Worm (Caenorhabditis elegans) whole organism, L1 larva: ENCODE measurements around the gene znf-622.
A peak's percentile ranks its signal among the peaks of the same experiment; 100 is the strongest.

Experiments
- C04F5.9 ChIP-seq: sonication (generic microtip); optimal IDR thresholded peaks from 2 replicates; lab custom pipeline; 2016; ENCODE audit warnings: missing genetic modification characterization, missing compliant biosample characterization
- C16A3.4 ChIP-seq: fragments of 150-350 bp; optimal IDR thresholded peaks from 2 replicates; lab custom pipeline; 2014; ENCODE audit warnings: missing biosample characterization, missing genetic modification characterization
- aha-1 ChIP-seq: fragments of 150-350 bp; optimal IDR thresholded peaks from 2 replicates; lab custom pipeline; 2014; ENCODE audit warnings: missing biosample characterization, missing genetic modification characterization
- aly-2 ChIP-seq: fragments of 150-350 bp; optimal IDR thresholded peaks from 2 replicates; lab custom pipeline; 2014; ENCODE audit warnings: missing biosample characterization, missing genetic modification characterization
- blmp-1 ChIP-seq: fragments of 150-350 bp; optimal IDR thresholded peaks from 2 replicates; lab custom pipeline; 2014; ENCODE audit warnings: missing biosample characterization, missing genetic modification characterization
- ceh-63 ChIP-seq: fragments of 200-800 bp; sonication (Bioruptor generic); optimal IDR thresholded peaks from 2 replicates; lab custom pipeline; 2018; ENCODE audit warnings: mild to moderate bottlenecking, missing genetic modification characterization, missing compliant biosample characterization
- ceh-82 ChIP-seq, 3 experiments: fragments of 150-350 bp in 1 of 3; sonication (generic microtip) in 2 of 3; optimal IDR thresholded peaks; 2 replicates each; lab custom pipeline; 2014 to 2017; ENCODE audit warnings: missing biosample characterization in 3 of 3, missing genetic modification characterization in 3 of 3
- ceh-90 ChIP-seq: sonication (generic microtip); optimal IDR thresholded peaks from 2 replicates; lab custom pipeline; 2016; ENCODE audit warnings: missing genetic modification characterization, missing compliant biosample characterization
- ces-1 ChIP-seq: fragments of 150-350 bp; optimal IDR thresholded peaks from 2 replicates; lab custom pipeline; 2014; ENCODE audit warnings: missing biosample characterization, missing genetic modification reagents, missing genetic modification characterization
- dpl-1 ChIP-seq, 3 experiments: fragments of 150-350 bp in 2 of 3; sonication (generic microtip) in 1 of 3; optimal IDR thresholded peaks; 2 replicates each; lab custom pipeline; 2014 to 2017; ENCODE audit warnings: missing biosample characterization in 3 of 3, missing genetic modification characterization in 3 of 3, missing genetic modification reagents in 3 of 3
- efl-1 ChIP-seq, 4 experiments: fragments of 150-350 bp; optimal IDR thresholded peaks in 3 of 4; peaks in 1 of 4; 1 replicate in 1 of 4; 2 replicates in 3 of 4; lab custom pipeline; 2014; ENCODE audit warnings: missing biosample characterization in 2 of 4, missing genetic modification characterization in 2 of 4, missing genetic modification reagents in 2 of 4
- egl-13 ChIP-seq: sonication (generic microtip); optimal IDR thresholded peaks from 2 replicates; lab custom pipeline; 2016; ENCODE audit warnings: missing genotype, missing genetic modification reagents, missing genetic modification characterization, missing compliant biosample characterization
- elt-3 ChIP-seq, 6 experiments: fragments of 150-350 bp in 1 of 6; sonication (generic microtip); optimal IDR thresholded peaks; 2 replicates each; lab custom pipeline; 2017 to 2018; ENCODE audit warnings: missing biosample characterization in 6 of 6, missing genetic modification characterization in 6 of 6, inconsistent platforms in 1 of 6
- ets-5 ChIP-seq: fragments of 200-800 bp; sonication (Bioruptor generic); IDR thresholded peaks from 2 replicates; pipeline ENCODE4 v1.3.6; 2022; ENCODE audit warnings: missing genetic modification characterization, missing compliant biosample characterization
- fkh-8 ChIP-seq: sonication (generic microtip); optimal IDR thresholded peaks from 2 replicates; lab custom pipeline; 2016; ENCODE audit warnings: mild to moderate bottlenecking, missing genetic modification characterization, missing compliant biosample characterization
- hlh-17 ChIP-seq: fragments of 200-800 bp; sonication (Bioruptor generic); optimal IDR thresholded peaks from 2 replicates; lab custom pipeline; 2018; ENCODE audit warnings: missing genetic modification characterization, mild to moderate bottlenecking, missing compliant biosample characterization, moderate library complexity, borderline replicate concordance
- irx-1 ChIP-seq: sonication (generic microtip); optimal IDR thresholded peaks from 2 replicates; lab custom pipeline; 2016; ENCODE audit warnings: missing genetic modification characterization, missing compliant biosample characterization
- isw-1 ChIP-seq: fragments of 200-800 bp; sonication (Bioruptor generic); IDR thresholded peaks from 2 replicates; pipeline ENCODE4 v1.3.6; 2022; ENCODE audit warnings: missing genetic modification characterization, missing compliant biosample characterization
- lin-14 ChIP-seq: fragments of 200-800 bp; sonication (Bioruptor generic); optimal IDR thresholded peaks from 2 replicates; lab custom pipeline; 2018; ENCODE audit warnings: mild to moderate bottlenecking, missing genetic modification characterization, moderate library complexity, missing compliant biosample characterization
- lin-15B ChIP-seq: fragments of 150-350 bp; sonication (generic microtip); optimal IDR thresholded peaks from 3 replicates; lab custom pipeline; 2014; ENCODE audit warnings: missing biosample characterization, missing genetic modification characterization
- lin-35 ChIP-seq, 2 experiments: fragments of 150-350 bp; optimal IDR thresholded peaks; 2 replicates each; lab custom pipeline; 2014; ENCODE audit warnings: missing biosample characterization in 2 of 2, missing genetic modification characterization in 2 of 2, missing genetic modification reagents in 2 of 2
- lin-39 ChIP-seq: fragments of 150-350 bp; optimal IDR thresholded peaks from 2 replicates; lab custom pipeline; 2014; ENCODE audit warnings: missing biosample characterization, missing genetic modification reagents, missing genetic modification characterization
- mep-1 ChIP-seq: fragments of 150-350 bp; optimal IDR thresholded peaks from 2 replicates; lab custom pipeline; 2014; ENCODE audit warnings: missing biosample characterization, missing genetic modification characterization
- nhr-11 ChIP-seq: fragments of 150-350 bp; optimal IDR thresholded peaks from 2 replicates; lab custom pipeline; 2014; ENCODE audit warnings: missing biosample characterization, missing genetic modification characterization
- nhr-12 ChIP-seq: sonication (generic microtip); optimal IDR thresholded peaks from 2 replicates; lab custom pipeline; 2017; ENCODE audit warnings: missing biosample characterization, missing genetic modification characterization
- nhr-20 ChIP-seq: sonication (generic microtip); optimal IDR thresholded peaks from 2 replicates; lab custom pipeline; 2016; ENCODE audit warnings: mild to moderate bottlenecking, missing genetic modification characterization, missing compliant biosample characterization
- nhr-28 ChIP-seq: fragments of 150-350 bp; optimal IDR thresholded peaks from 2 replicates; lab custom pipeline; 2014; ENCODE audit warnings: missing biosample characterization, missing genetic modification characterization
- nhr-47 ChIP-seq: sonication (generic microtip); optimal IDR thresholded peaks from 2 replicates; lab custom pipeline; 2016; ENCODE audit warnings: mild to moderate bottlenecking, missing genetic modification characterization, moderate library complexity, missing compliant biosample characterization
- nhr-71 ChIP-seq: sonication (generic microtip); optimal IDR thresholded peaks from 2 replicates; lab custom pipeline; 2016; ENCODE audit warnings: mild to moderate bottlenecking, missing genetic modification characterization, moderate library complexity, missing compliant biosample characterization
- nhr-84 ChIP-seq: sonication (generic microtip); optimal IDR thresholded peaks from 2 replicates; lab custom pipeline; 2017; ENCODE audit warnings: missing biosample characterization, missing genetic modification characterization
- nhr-85 ChIP-seq: sonication (generic microtip); peaks from one replicate; lab custom pipeline; 2016; ENCODE audit warnings: missing genetic modification characterization, inconsistent platforms, missing compliant biosample characterization
- skn-1 ChIP-seq: fragments of 150-350 bp; optimal IDR thresholded peaks from 2 replicates; lab custom pipeline; 2014; ENCODE audit warnings: missing biosample characterization, missing genetic modification characterization
- sptf-1 ChIP-seq: fragments of 150-350 bp; optimal IDR thresholded peaks from 2 replicates; lab custom pipeline; 2014; ENCODE audit warnings: missing biosample characterization, missing genetic modification characterization
- sup-37 ChIP-seq: fragments of 200-800 bp; sonication (Bioruptor generic); optimal IDR thresholded peaks from 2 replicates; lab custom pipeline; 2018; ENCODE audit warnings: mild to moderate bottlenecking, missing genetic modification characterization, missing compliant biosample characterization
- tbx-2 ChIP-seq: sonication (generic microtip); optimal IDR thresholded peaks from 2 replicates; lab custom pipeline; 2016; ENCODE audit warnings: missing genetic modification characterization, missing compliant biosample characterization
- tlp-1 ChIP-seq: fragments of 150-350 bp; optimal IDR thresholded peaks from 2 replicates; lab custom pipeline; 2014; ENCODE audit warnings: missing biosample characterization, missing genetic modification characterization
- unc-130 ChIP-seq: fragments of 150-350 bp; optimal IDR thresholded peaks from 2 replicates; lab custom pipeline; 2017; ENCODE audit warnings: missing biosample characterization, missing genetic modification characterization, inconsistent platforms
- unc-86 ChIP-seq: sonication (generic microtip); optimal IDR thresholded peaks from 2 replicates; lab custom pipeline; 2016; ENCODE audit warnings: missing genetic modification characterization, missing compliant biosample characterization
- unc-98 ChIP-seq: fragments of 200-800 bp; sonication (Bioruptor generic); IDR thresholded peaks from 2 replicates; pipeline ENCODE4 v1.3.6; 2022; ENCODE audit warnings: missing genetic modification characterization, missing compliant biosample characterization
- zip-4 ChIP-seq: fragments of 200-800 bp; sonication (Bioruptor generic); optimal IDR thresholded peaks from 2 replicates; lab custom pipeline; 2018; ENCODE audit warnings: mild to moderate bottlenecking, missing genetic modification characterization, moderate library complexity, missing compliant biosample characterization
- ztf-11 ChIP-seq, 2 experiments: sonication (generic microtip); optimal IDR thresholded peaks; 2 replicates each; lab custom pipeline; 2016 to 2017; ENCODE audit warnings: missing genetic modification characterization in 2 of 2, missing biosample characterization in 1 of 2, missing compliant biosample characterization in 1 of 2
- ztf-4 ChIP-seq: fragments of 150-350 bp; optimal IDR thresholded peaks from 2 replicates; lab custom pipeline; 2014; ENCODE audit warnings: missing biosample characterization, missing genetic modification characterization

znf-622 gene

ce11 chrIII:6431766-6432228 lies 50.4 kb downstream of the znf-622 start, which contains the start of the genes mrps-17 and txdc-9 (continued):
- peak; percentile 40 for TF ChIP-seq C04F5.9
- no peak for TF ChIP-seq zip-4 (GFP tag; lab: Kevin White, UChicago)
- peak; percentile 64 for TF ChIP-seq egl-13 (tag; lab: Kevin White, UChicago)
- peak; percentile 80 to 88 for TF ChIP-seq lin-35 (GFP tag; optimal IDR thresholded peaks at IDR 0.05; lab: Kevin White, UChicago)
- TF ChIP-seq elt-3 (tag; optimal IDR thresholded peaks at IDR 0.05; lab: Kevin White, UChicago): peak in 2 of 6 experiments; percentile 45 to 76
- peak; percentile 78 for TF ChIP-seq unc-86 (tag; lab: Kevin White, UChicago)
- peak in 1 of 2 experiments; percentile 46 for TF ChIP-seq ztf-11 (tag; optimal IDR thresholded peaks at IDR 0.05; lab: Kevin White, UChicago)
- TF ChIP-seq ceh-82 (tag; optimal IDR thresholded peaks at IDR 0.05; lab: Kevin White, UChicago): peak; percentile 45 to 85 (median 60)
- TF ChIP-seq lin-15B: peak; percentile 82
- TF ChIP-seq nhr-20 (tag; lab: Kevin White, UChicago): peak; percentile 78
- TF ChIP-seq efl-1 (optimal IDR thresholded peaks at IDR 0.05; lab: Kevin White, UChicago): peak; percentile 80 to 81
- TF ChIP-seq efl-1 (GFP tag; optimal IDR thresholded peaks at IDR 0.05 in 1 of 2; lab: Kevin White, UChicago): peak; percentile 80 to 96
- peak; percentile 87 for TF ChIP-seq ces-1 (GFP tag; lab: Kevin White, UChicago)
- peak; percentile 49 for TF ChIP-seq ztf-4 (tag; lab: Kevin White, UChicago)
- peak; percentile 71 for TF ChIP-seq aly-2 (tag; lab: Kevin White, UChicago)
- TF ChIP-seq hlh-17 (GFP tag; lab: Kevin White, UChicago): no peak
- no peak for TF ChIP-seq irx-1 (tag; lab: Kevin White, UChicago)
- no peak for TF ChIP-seq nhr-12 (tag; lab: Kevin White, UChicago)
- TF ChIP-seq skn-1 (tag; lab: Kevin White, UChicago): peak; percentile 73
- peak; percentile 70 for TF ChIP-seq tbx-2 (tag; lab: Kevin White, UChicago)
- TF ChIP-seq isw-1 (GFP tag; lab: Robert Waterston, UW): peak; percentile 54
- peak; percentile 44 for TF ChIP-seq fkh-8
- no peak for TF ChIP-seq aha-1 (tag; lab: Kevin White, UChicago)
- TF ChIP-seq nhr-84 (tag; lab: Kevin White, UChicago): no peak
- peak; percentile 97 for TF ChIP-seq unc-130 (tag; lab: Kevin White, UChicago)
- TF ChIP-seq ceh-63 (GFP tag; lab: Kevin White, UChicago): no peak
- TF ChIP-seq blmp-1 (tag; lab: Kevin White, UChicago): no peak
- TF ChIP-seq C16A3.4 (tag; lab: Kevin White, UChicago): peak; percentile 93
- no peak for TF ChIP-seq tlp-1 (tag; lab: Kevin White, UChicago)
- no peak for TF ChIP-seq ets-5 (GFP tag; lab: Robert Waterston, UW)
- peak; percentile 78 for TF ChIP-seq nhr-47
- TF ChIP-seq sptf-1 (tag; lab: Kevin White, UChicago): no peak
- TF ChIP-seq nhr-28 (tag; lab: Kevin White, UChicago): no peak
- TF ChIP-seq lin-39: no peak
- TF ChIP-seq dpl-1 (GFP tag; optimal IDR thresholded peaks at IDR 0.05; lab: Kevin White, UChicago): peak; percentile 70 to 84 (median 78)
- TF ChIP-seq nhr-85 (tag; lab: Kevin White, UChicago): peak; percentile 52
- peak; percentile 97 for TF ChIP-seq mep-1
- no peak for TF ChIP-seq ceh-90 (tag; lab: Kevin White, UChicago)
- no peak for TF ChIP-seq nhr-11 (tag; lab: Kevin White, UChicago)
- peak; percentile 84 for TF ChIP-seq lin-14 (GFP tag; lab: Kevin White, UChicago)
- peak; percentile 86 for TF ChIP-seq nhr-71 (tag; lab: Kevin White, UChicago)
- no peak for TF ChIP-seq unc-98 (GFP tag; lab: Robert Waterston, UW)
- TF ChIP-seq sup-37: no peak
